Fruit fly (Drosophila melanogaster) whole organism: Measurements from ENCODE around the gene CG11537.

Experiments used
- Dll ChIP-seq: fragments of >200 bp; optimal IDR thresholded peaks from 2 replicates; lab custom pipeline; 2017
- pan ChIP-seq: fragments of >200 bp; optimal IDR thresholded peaks from 2 replicates; lab custom pipeline; 2017
- psq ChIP-seq: fragments of >200 bp; optimal IDR thresholded peaks from 2 replicates; lab custom pipeline; 2017
- usp ChIP-seq: fragments of >200 bp; optimal IDR thresholded peaks from 2 replicates; lab custom pipeline; 2017; ENCODE audit warnings: missing biosample characterization, missing genetic modification characterization, mixed read lengths

DNA sequence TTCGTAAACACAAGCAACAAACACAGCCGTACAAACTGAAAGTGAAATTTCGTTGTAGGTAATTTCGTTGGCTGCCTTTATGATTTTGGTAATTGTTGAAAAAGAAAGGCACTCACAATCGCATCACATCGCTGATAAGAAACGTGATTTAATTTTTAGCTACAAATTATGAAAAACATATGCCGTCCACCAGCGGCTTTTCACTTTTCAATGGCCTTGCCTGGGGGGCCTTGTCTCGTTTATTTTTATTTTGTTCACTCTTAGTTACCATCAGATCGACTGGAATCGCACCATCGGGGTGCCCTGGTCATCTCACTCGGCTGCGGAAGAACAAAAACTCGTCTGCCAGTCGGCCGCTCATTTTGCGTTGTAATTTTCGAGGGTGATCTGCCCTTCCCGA lies 34.3 kb downstream of the CG11537 start:
- TF ChIP-seq psq (lab: Kevin White, UChicago) (no peak), Dll (lab: Kevin White, UChicago) (no peak), usp (no peak), pan (no peak)
